Fruit fly (Drosophila melanogaster) whole organism, embryonic: Measurements from ENCODE around the gene CG33269.

Experiments
- Asciz ChIP-seq: fragments of 200-800 bp; sonication (Bioruptor generic); optimal IDR thresholded peaks from 2 replicates; lab custom pipeline; 2017; ENCODE audit warnings: missing biosample characterization, mild to moderate bottlenecking, missing genetic modification characterization, missing genetic modification reagents
- B-H1 ChIP-seq: fragments of 200-800 bp; sonication (Bioruptor generic); IDR thresholded peaks from 3 replicates; pipeline ENCODE4 v1.3.6; 2022; ENCODE audit warnings: missing biosample characterization, missing genetic modification characterization
- CG10366 ChIP-seq: fragments of 200-800 bp; sonication (Bioruptor generic); IDR thresholded peaks from 2 replicates; pipeline ENCODE4 v1.3.6; 2022; ENCODE audit warnings: missing biosample characterization, missing genetic modification characterization
- CG11085 ChIP-seq: fragments of 200-800 bp; sonication (Bioruptor generic); IDR thresholded peaks from 2 replicates; pipeline ENCODE4 v1.3.6; 2022; ENCODE audit warnings: missing biosample characterization, missing genetic modification characterization
- CG14667 ChIP-seq: fragments of 200-800 bp; sonication (Bioruptor generic); IDR thresholded peaks from 2 replicates; pipeline ENCODE4 v1.3.6; 2022; ENCODE audit warnings: missing biosample characterization, missing genetic modification characterization
- CG15514 ChIP-seq: fragments of 200-800 bp; sonication (Bioruptor generic); optimal IDR thresholded peaks from 3 replicates; lab custom pipeline; 2017; ENCODE audit warnings: missing biosample characterization, missing genetic modification characterization, mild to moderate bottlenecking, moderate library complexity, missing genetic modification reagents
- CG1602 ChIP-seq: fragments of 200-800 bp; sonication (Bioruptor generic); optimal IDR thresholded peaks from 3 replicates; lab custom pipeline; 2016; ENCODE audit warnings: missing biosample characterization, missing genetic modification characterization
- CG1832 ChIP-seq: fragments of 200-800 bp; sonication (Bioruptor generic); optimal IDR thresholded peaks from 2 replicates; lab custom pipeline; 2017; ENCODE audit warnings: missing biosample characterization, mild to moderate bottlenecking, missing genetic modification characterization, inconsistent platforms
- CG18764 ChIP-seq: fragments of 200-800 bp; sonication (Bioruptor generic); optimal IDR thresholded peaks from 3 replicates; lab custom pipeline; 2016; ENCODE audit warnings: missing biosample characterization, missing genetic modification characterization
- CG2199 ChIP-seq: fragments of 200-800 bp; sonication (Bioruptor generic); IDR thresholded peaks from 3 replicates; pipeline ENCODE4 v1.3.6; 2022; ENCODE audit warnings: missing biosample characterization, missing genetic modification characterization
- CG2678 ChIP-seq: fragments of 200-800 bp; sonication (Bioruptor generic); optimal IDR thresholded peaks from 3 replicates; lab custom pipeline; 2019; ENCODE audit warnings: missing biosample characterization, mild to moderate bottlenecking, missing genetic modification characterization, moderate library complexity
- CG34376 ChIP-seq: fragments of 200-800 bp; sonication (Bioruptor generic); optimal IDR thresholded peaks from 2 replicates; lab custom pipeline; 2018; ENCODE audit warnings: missing biosample characterization, mild to moderate bottlenecking, missing genetic modification characterization
- CG4404 ChIP-seq: fragments of 200-800 bp; sonication (Bioruptor generic); IDR thresholded peaks from 2 replicates; pipeline ENCODE4 v1.3.6; 2022; ENCODE audit warnings: missing biosample characterization, missing genetic modification characterization
- CG6813 ChIP-seq: fragments of 200-800 bp; sonication (Bioruptor generic); optimal IDR thresholded peaks from 2 replicates; lab custom pipeline; 2017; ENCODE audit warnings: missing biosample characterization, missing genetic modification characterization, mild to moderate bottlenecking, moderate library complexity, missing genetic modification reagents
- CG8290 ChIP-seq, 3 experiments: fragments of 200-800 bp; sonication (Bioruptor generic); optimal IDR thresholded peaks; 2 replicates each; lab custom pipeline; 2016 to 2019; ENCODE audit warnings: missing biosample characterization in 3 of 3, missing genetic modification characterization in 3 of 3, mild to moderate bottlenecking in 2 of 3, moderate library complexity in 1 of 3
- CG8388 ChIP-seq: fragments of 200-800 bp; sonication (Bioruptor generic); optimal IDR thresholded peaks from 2 replicates; lab custom pipeline; 2019; ENCODE audit warnings: missing biosample characterization, mild to moderate bottlenecking, missing genetic modification characterization, moderate library complexity
- CG8765 ChIP-seq: fragments of 200-800 bp; sonication (Bioruptor generic); IDR thresholded peaks from 2 replicates; pipeline ENCODE4 v1.3.6; 2022; ENCODE audit warnings: missing biosample characterization, missing genetic modification characterization
- CG9437 ChIP-seq: fragments of 200-800 bp; sonication (Bioruptor generic); optimal IDR thresholded peaks from 2 replicates; lab custom pipeline; 2018; ENCODE audit warnings: missing biosample characterization, mild to moderate bottlenecking, missing genetic modification characterization
- CG9817 ChIP-seq: fragments of 200-800 bp; sonication (Bioruptor generic); optimal IDR thresholded peaks from 2 replicates; lab custom pipeline; 2018; ENCODE audit warnings: missing biosample characterization, mild to moderate bottlenecking, missing genetic modification characterization, moderate library complexity
- D ChIP-seq, 2 experiments: fragments of 200-800 bp in 1 of 2; fragments of >200 bp in 1 of 2; sonication (Bioruptor generic) in 1 of 2; optimal IDR thresholded peaks; 2 replicates in 1 of 2; 3 replicates in 1 of 2; lab custom pipeline; 2017; ENCODE audit warnings: mild to moderate bottlenecking in 1 of 2, missing biosample characterization in 1 of 2, missing genetic modification characterization in 1 of 2, missing genetic modification reagents in 1 of 2
- Dip3 ChIP-seq: fragments of 200-800 bp; sonication (Bioruptor generic); optimal IDR thresholded peaks from 3 replicates; lab custom pipeline; 2016; ENCODE audit warnings: missing biosample characterization, missing genetic modification characterization
- Dll ChIP-seq: fragments of 200-800 bp; sonication (Bioruptor generic); IDR thresholded peaks from 4 replicates; pipeline ENCODE4 v1.3.6; 2022; ENCODE audit warnings: missing biosample characterization, missing genetic modification characterization; ENCODE audit not compliant: partially characterized antibody
- Dref ChIP-seq: fragments of 200-800 bp; sonication (Bioruptor generic); IDR thresholded peaks from 2 replicates; pipeline ENCODE4 v1.3.6; 2022; ENCODE audit warnings: missing biosample characterization, missing genetic modification characterization
- ERR ChIP-seq: fragments of 200-800 bp; sonication (Bioruptor generic); optimal IDR thresholded peaks from 2 replicates; lab custom pipeline; 2016; ENCODE audit warnings: missing biosample characterization, missing genetic modification characterization
- Ets97D ChIP-seq: fragments of 200-800 bp; sonication (Bioruptor generic); optimal IDR thresholded peaks from 3 replicates; lab custom pipeline; 2016; ENCODE audit warnings: missing biosample characterization, missing genetic modification characterization
- HLH4C ChIP-seq: fragments of 200-800 bp; sonication (Bioruptor generic); IDR thresholded peaks from 3 replicates; pipeline ENCODE4 v1.3.6; 2022; ENCODE audit warnings: missing biosample characterization, missing genetic modification characterization; ENCODE audit not compliant: partially characterized antibody
- Hand ChIP-seq: fragments of 200-800 bp; sonication (Bioruptor generic); optimal IDR thresholded peaks from 2 replicates; lab custom pipeline; 2017; ENCODE audit warnings: mild to moderate bottlenecking, missing biosample characterization, missing genetic modification reagents, missing genetic modification characterization
- Hr51 ChIP-seq, 2 experiments: fragments of 200-800 bp; sonication (Bioruptor generic); optimal IDR thresholded peaks; 2 replicates in 1 of 2; 3 replicates in 1 of 2; lab custom pipeline; 2016 to 2018; ENCODE audit warnings: missing biosample characterization in 2 of 2, missing genetic modification characterization in 2 of 2, mild to moderate bottlenecking in 1 of 2, moderate library complexity in 1 of 2
- Neu2 ChIP-seq: fragments of 200-800 bp; sonication (Bioruptor generic); optimal IDR thresholded peaks from 3 replicates; lab custom pipeline; 2016; ENCODE audit warnings: missing biosample characterization, missing genetic modification characterization, borderline replicate concordance
- Sox102F ChIP-seq: fragments of 200-800 bp; sonication (Bioruptor generic); optimal IDR thresholded peaks from 2 replicates; lab custom pipeline; 2018; ENCODE audit warnings: missing biosample characterization, mild to moderate bottlenecking, missing genetic modification characterization, moderate library complexity
- aop ChIP-seq: fragments of 200-800 bp; sonication (Bioruptor generic); IDR thresholded peaks from 2 replicates; pipeline ENCODE4 v1.3.6; 2022; ENCODE audit warnings: missing biosample characterization, missing genetic modification characterization
- bowl ChIP-seq: fragments of 200-800 bp; sonication (Bioruptor generic); IDR thresholded peaks from 2 replicates; pipeline ENCODE4 v1.3.6; 2022; ENCODE audit warnings: missing biosample characterization, missing genetic modification characterization
- cg ChIP-seq: fragments of 200-800 bp; sonication (Bioruptor generic); optimal IDR thresholded peaks from 3 replicates; lab custom pipeline; 2019; ENCODE audit warnings: missing biosample characterization, mild to moderate bottlenecking, missing genetic modification characterization, moderate library complexity
- ewg ChIP-seq: fragments of 200-800 bp; sonication (Bioruptor generic); optimal IDR thresholded peaks from 3 replicates; lab custom pipeline; 2017; ENCODE audit warnings: mild to moderate bottlenecking, missing biosample characterization, missing genetic modification reagents, missing genetic modification characterization
- grau ChIP-seq: fragments of 200-800 bp; optimal IDR thresholded peaks from 3 replicates; lab custom pipeline; 2019; ENCODE audit warnings: missing biosample characterization, mild to moderate bottlenecking, missing genetic modification characterization, moderate library complexity
- gsb-n ChIP-seq: fragments of 200-800 bp; sonication (Bioruptor generic); optimal IDR thresholded peaks from 3 replicates; lab custom pipeline; 2018; ENCODE audit warnings: missing biosample characterization, mild to moderate bottlenecking, missing genetic modification characterization
- hb ChIP-seq: fragments of 200-800 bp; sonication (Bioruptor generic); IDR thresholded peaks from 3 replicates; pipeline ENCODE4 v1.3.6; 2022; ENCODE audit warnings: missing biosample characterization, missing genetic modification characterization; ENCODE audit not compliant: partially characterized antibody
- hth ChIP-seq: fragments of >200 bp; optimal IDR thresholded peaks from 2 replicates; lab custom pipeline; 2017; ENCODE audit warnings: inconsistent platforms
- jumu ChIP-seq: fragments of 200-800 bp; sonication (Bioruptor generic); optimal IDR thresholded peaks from 3 replicates; lab custom pipeline; 2016; ENCODE audit warnings: missing biosample characterization, missing genetic modification characterization
- nerfin-1 ChIP-seq: fragments of 200-800 bp; sonication (Bioruptor generic); optimal IDR thresholded peaks from 3 replicates; lab custom pipeline; 2019; ENCODE audit warnings: missing biosample characterization, mild to moderate bottlenecking, missing genetic modification characterization, moderate library complexity
- nerfin-2 ChIP-seq: fragments of 200-800 bp; sonication (Bioruptor generic); IDR thresholded peaks from 2 replicates; pipeline ENCODE4 v1.3.6; 2022; ENCODE audit warnings: missing biosample characterization, missing genetic modification characterization; ENCODE audit not compliant: partially characterized antibody
- pros ChIP-seq: fragments of 200-800 bp; sonication (Bioruptor generic); optimal IDR thresholded peaks from 3 replicates; lab custom pipeline; 2019; ENCODE audit warnings: missing biosample characterization, mild to moderate bottlenecking, missing genetic modification characterization, moderate library complexity
- sr ChIP-seq: fragments of 200-800 bp; sonication (Bioruptor generic); IDR thresholded peaks from 3 replicates; pipeline ENCODE4 v1.3.6; 2022; ENCODE audit warnings: missing biosample characterization, missing genetic modification characterization
- stc ChIP-seq: fragments of 200-800 bp; sonication (Bioruptor generic); IDR thresholded peaks from 2 replicates; pipeline ENCODE4 v1.3.6; 2022; ENCODE audit warnings: missing biosample characterization, missing genetic modification characterization
- vvl ChIP-seq: fragments of 200-800 bp; sonication (Bioruptor generic); IDR thresholded peaks from 2 replicates; pipeline ENCODE4 v1.3.6; 2022; ENCODE audit warnings: missing biosample characterization, missing genetic modification characterization
- zen2 ChIP-seq: fragments of 200-800 bp; sonication (Bioruptor generic); IDR thresholded peaks from 3 replicates; pipeline ENCODE4 v1.3.6; 2022; ENCODE audit warnings: missing biosample characterization, missing genetic modification characterization; ENCODE audit not compliant: partially characterized antibody

CG33269 gene

DNA sequence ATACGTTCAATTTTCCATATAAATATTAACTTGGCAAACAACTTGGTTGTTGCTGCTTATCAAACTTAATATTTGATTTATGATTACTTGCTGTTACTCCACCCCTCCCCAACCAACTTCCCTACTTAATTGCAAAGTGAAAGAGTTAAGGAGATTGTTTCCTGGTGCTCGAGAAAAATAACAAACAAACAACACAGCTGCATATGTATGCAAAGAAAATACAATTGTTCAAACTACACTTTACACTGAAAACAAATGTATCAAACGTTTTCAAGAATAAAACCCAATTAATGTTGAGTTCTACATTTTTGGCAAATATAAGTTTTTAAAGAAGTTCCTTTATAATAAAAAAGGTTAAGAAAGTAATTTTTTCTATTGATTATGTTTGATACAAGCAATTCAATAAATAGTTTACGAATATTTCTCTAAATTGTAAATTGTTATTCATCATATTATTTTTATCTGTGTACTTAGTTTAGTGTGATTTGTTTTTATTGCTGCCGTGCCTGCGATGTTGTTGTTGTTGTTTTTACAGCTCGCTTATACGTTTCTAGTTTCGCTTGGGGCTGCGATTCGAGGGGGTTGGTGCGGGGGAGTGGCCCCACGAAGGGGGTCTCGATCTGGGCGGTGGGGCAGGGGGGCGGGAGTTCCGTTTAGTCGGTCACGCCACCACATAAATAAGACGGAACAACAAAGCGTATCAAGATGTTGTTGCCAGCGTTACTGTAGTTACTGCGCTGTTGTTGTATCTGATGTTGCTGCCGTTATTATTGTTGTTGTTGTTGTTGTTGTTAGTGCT is 26.1 kb downstream of the CG33269 start (continued):
- TF ChIP-seq ERR (GFP tag; lab: Kevin White, UChicago) (peak; percentile 24), grau (peak; percentile 88), stc (peak; percentile 77; the same call in 1 of the 2 replicates), Hand (GFP tag; lab: Kevin White, UChicago) (peak; percentile 46), hb (GFP tag; lab: Robert Waterston, UW) (no peak), vvl (GFP tag; lab: Robert Waterston, UW) (peak; percentile 78), CG1602 (GFP tag; lab: Kevin White, UChicago) (peak; percentile 67), CG9437 (peak; percentile 78), CG15514 (GFP tag; lab: Kevin White, UChicago) (peak; percentile 9), Asciz (peak; percentile 85), B-H1 (GFP tag; lab: Robert Waterston, UW) (no peak; the same call in 2 of the 3 replicates), jumu (GFP tag; lab: Kevin White, UChicago) (no peak)

DNA sequence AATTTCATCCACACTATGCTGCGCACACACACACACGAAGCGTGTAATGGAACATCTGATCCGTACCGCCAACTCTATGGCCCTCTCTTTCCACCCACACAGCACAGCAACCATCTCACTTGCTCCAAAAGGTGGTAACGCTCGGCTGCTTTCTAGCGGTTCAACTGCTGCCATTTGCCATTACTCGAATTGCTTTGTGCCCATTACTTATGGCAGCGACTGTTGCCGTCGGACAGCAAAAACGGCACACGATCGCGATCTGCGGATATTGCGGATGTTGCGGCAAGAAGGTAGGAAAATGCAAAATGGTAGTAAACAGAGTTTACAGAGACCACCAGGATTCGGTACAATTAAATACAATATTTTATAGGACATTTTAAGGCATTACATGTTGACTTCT is 27.2 kb downstream of the CG33269 start:
- TF ChIP-seq CG8388 (GFP tag; lab: Kevin White, UChicago) (peak; percentile 76), CG9817 (tag; lab: Kevin White, UChicago) (no peak), CG4404 (GFP tag; lab: Robert Waterston, UW) (no peak), hth (no peak), pros (GFP tag; lab: Kevin White, UChicago) (peak; percentile 20), CG6813 (GFP tag; lab: Kevin White, UChicago) (no peak), CG18764 (GFP tag; lab: Kevin White, UChicago) (no peak), HLH4C (GFP tag; lab: Robert Waterston, UW) (0 out of 3 replicates have a peak, but pooled peaks have one; percentile 32), Ets97D (no peak), CG34376 (no peak), D (optimal IDR thresholded peaks at IDR 0.05; lab: Kevin White, UChicago) (peak; percentile 54), D (GFP tag; optimal IDR thresholded peaks at IDR 0.05; lab: Kevin White, UChicago) (no peak), CG1832 (peak; percentile 39), nerfin-1 (tag; lab: Kevin White, UChicago) (no peak), Hr51 (GFP tag; optimal IDR thresholded peaks at IDR 0.05; lab: Kevin White, UChicago) (no peak), Dref (GFP tag; lab: Robert Waterston, UW) (no peak), bowl (GFP tag; lab: Robert Waterston, UW) (no peak), CG8290 (GFP tag; optimal IDR thresholded peaks at IDR 0.05; lab: Kevin White, UChicago) (no peak), CG8290 (tag; optimal IDR thresholded peaks at IDR 0.05; lab: Kevin White, UChicago) (peak in 1 of 2 experiments; percentile 15), Sox102F (GFP tag; lab: Kevin White, UChicago) (no peak), CG11085 (GFP tag; lab: Robert Waterston, UW) (no peak), Neu2 (GFP tag; lab: Kevin White, UChicago) (peak; percentile 75), CG2199 (GFP tag; lab: Robert Waterston, UW) (0 out of 3 replicates have a peak, but pooled peaks have one; percentile 25), Dll (GFP tag; lab: Robert Waterston, UW) (0 out of 4 replicates have a peak, but pooled peaks have one; percentile 35), nerfin-2 (GFP tag; lab: Robert Waterston, UW) (no peak), cg (GFP tag; lab: Kevin White, UChicago) (peak; percentile 66), aop (GFP tag; lab: Robert Waterston, UW) (no peak), ewg (GFP tag; lab: Kevin White, UChicago) (no peak), zen2 (no peak), gsb-n (tag; lab: Kevin White, UChicago) (no peak), CG2678 (no peak), Dip3 (GFP tag; lab: Kevin White, UChicago) (no peak), CG8765 (GFP tag; lab: Robert Waterston, UW) (no peak), CG15514 (GFP tag; lab: Kevin White, UChicago) (no peak), sr (GFP tag; lab: Robert Waterston, UW) (peak; percentile 34; the same call in 1 of the 3 replicates), CG14667 (GFP tag; lab: Robert Waterston, UW) (no peak), CG10366 (GFP tag; lab: Robert Waterston, UW) (no peak)
